Fruit fly (Drosophila melanogaster) whole organism, embryonic: ENCODE measurements around the gene tipE.

Source experiments
- Abd-B ChIP-seq: fragments of 200-800 bp; sonication (Bioruptor generic); optimal IDR thresholded peaks from 2 replicates; lab custom pipeline; 2018; ENCODE audit warnings: missing biosample characterization, mild to moderate bottlenecking, missing genetic modification characterization, moderate library complexity
- Blimp-1 ChIP-seq: fragments of 200-800 bp; sonication (Bioruptor generic); optimal IDR thresholded peaks from 3 replicates; lab custom pipeline; 2018; ENCODE audit warnings: missing biosample characterization, missing genetic modification characterization, mild to moderate bottlenecking, moderate library complexity, missing genetic modification reagents
- CG11695 ChIP-seq: fragments of 200-800 bp; sonication (Bioruptor generic); IDR thresholded peaks from 3 replicates; pipeline ENCODE4 v1.3.6; 2022; ENCODE audit warnings: missing biosample characterization, missing genetic modification characterization
- CG1233 ChIP-seq: fragments of 200-800 bp; sonication (Bioruptor generic); optimal IDR thresholded peaks from 4 replicates; lab custom pipeline; 2018; ENCODE audit warnings: missing biosample characterization, mild to moderate bottlenecking, missing genetic modification characterization
- CG15479 ChIP-seq: fragments of 200-800 bp; sonication (Bioruptor generic); optimal IDR thresholded peaks from 3 replicates; lab custom pipeline; 2019; ENCODE audit warnings: missing biosample characterization, mild to moderate bottlenecking, missing genetic modification characterization, moderate library complexity
- CG17328 ChIP-seq: fragments of 200-800 bp; sonication (Bioruptor generic); IDR thresholded peaks from 2 replicates; pipeline ENCODE4 v1.3.6; 2022; ENCODE audit warnings: missing biosample characterization, missing genetic modification characterization
- CG18764 ChIP-seq: fragments of 200-800 bp; sonication (Bioruptor generic); optimal IDR thresholded peaks from 3 replicates; lab custom pipeline; 2016; ENCODE audit warnings: missing biosample characterization, missing genetic modification characterization
- CG2678 ChIP-seq: fragments of 200-800 bp; sonication (Bioruptor generic); optimal IDR thresholded peaks from 3 replicates; lab custom pipeline; 2019; ENCODE audit warnings: missing biosample characterization, mild to moderate bottlenecking, missing genetic modification characterization, moderate library complexity
- CG3281 ChIP-seq: fragments of 200-800 bp; sonication (Bioruptor generic); optimal IDR thresholded peaks from 3 replicates; lab custom pipeline; 2017; ENCODE audit warnings: missing biosample characterization, mild to moderate bottlenecking, missing genetic modification characterization
- CG4820 ChIP-seq: fragments of 200-800 bp; sonication (Bioruptor generic); optimal IDR thresholded peaks from 3 replicates; lab custom pipeline; 2016; ENCODE audit warnings: missing biosample characterization, missing genetic modification characterization
- CG7271 ChIP-seq: fragments of 200-800 bp; sonication (Bioruptor generic); optimal IDR thresholded peaks from 2 replicates; lab custom pipeline; 2018; ENCODE audit warnings: missing biosample characterization, mild to moderate bottlenecking, missing genetic modification characterization, moderate library complexity
- CG8290 ChIP-seq, 3 experiments: fragments of 200-800 bp; sonication (Bioruptor generic); optimal IDR thresholded peaks; 2 replicates each; lab custom pipeline; 2016 to 2019; ENCODE audit warnings: missing biosample characterization in 3 of 3, missing genetic modification characterization in 3 of 3, mild to moderate bottlenecking in 2 of 3, moderate library complexity in 1 of 3
- CG8478 ChIP-seq: fragments of >200 bp; optimal IDR thresholded peaks from 2 replicates; lab custom pipeline; 2018
- Dad ChIP-seq: fragments of 200-800 bp; sonication (Bioruptor generic); optimal IDR thresholded peaks from 3 replicates; lab custom pipeline; 2016; ENCODE audit warnings: missing biosample characterization, missing genetic modification characterization
- Deaf1 ChIP-seq: fragments of 200-800 bp; optimal IDR thresholded peaks from 3 replicates; lab custom pipeline; 2019; ENCODE audit warnings: missing biosample characterization, mild to moderate bottlenecking, missing genetic modification characterization, moderate library complexity
- Dip2 ChIP-seq: fragments of 200-800 bp; sonication (Bioruptor generic); IDR thresholded peaks from 2 replicates; pipeline ENCODE4 v1.3.6; 2022; ENCODE audit warnings: missing biosample characterization, missing genetic modification characterization
- GATAe ChIP-seq: fragments of 200-800 bp; sonication (Bioruptor generic); conservative IDR thresholded peaks from 2 replicates; pipeline ENCODE4 v1.3.6; 2022; ENCODE audit warnings: missing biosample characterization, missing genetic modification characterization
- Hand ChIP-seq: fragments of 200-800 bp; sonication (Bioruptor generic); optimal IDR thresholded peaks from 2 replicates; lab custom pipeline; 2017; ENCODE audit warnings: mild to moderate bottlenecking, missing biosample characterization, missing genetic modification reagents, missing genetic modification characterization
- Hey ChIP-seq: fragments of 200-800 bp; sonication (Bioruptor generic); optimal IDR thresholded peaks from 3 replicates; lab custom pipeline; 2018; ENCODE audit warnings: missing biosample characterization, mild to moderate bottlenecking, missing genetic modification characterization
- Hr78 ChIP-seq, 2 experiments: fragments of 200-800 bp in 1 of 2; fragments of >200 bp in 1 of 2; sonication (Bioruptor generic) in 1 of 2; optimal IDR thresholded peaks; 2 replicates each; lab custom pipeline; 2017 to 2019; ENCODE audit warnings: missing biosample characterization in 2 of 2, missing genetic modification characterization in 2 of 2, mild to moderate bottlenecking in 1 of 2, moderate library complexity in 1 of 2
- Jarid2 ChIP-seq: fragments of 200-800 bp; sonication (Bioruptor generic); optimal IDR thresholded peaks from 3 replicates; lab custom pipeline; 2017; ENCODE audit warnings: mild to moderate bottlenecking, missing biosample characterization, missing genetic modification reagents, missing genetic modification characterization
- Kr ChIP-seq: fragments of 200-800 bp; sonication (Bioruptor generic); optimal IDR thresholded peaks from 2 replicates; lab custom pipeline; 2017; ENCODE audit warnings: missing biosample characterization, mild to moderate bottlenecking, missing genetic modification characterization
- Med ChIP-seq: fragments of 200-800 bp; sonication (Bioruptor generic); peaks from one replicate; lab custom pipeline; 2016; ENCODE audit warnings: missing biosample characterization, missing genetic modification characterization, mild to moderate bottlenecking, inconsistent platforms, moderate library complexity
- Nf-YB ChIP-seq: fragments of 200-800 bp; sonication (Bioruptor generic); optimal IDR thresholded peaks from 3 replicates; lab custom pipeline; 2019; ENCODE audit warnings: missing biosample characterization, mild to moderate bottlenecking, missing genetic modification characterization, moderate library complexity
- Side ChIP-seq: fragments of 200-800 bp; sonication (Bioruptor generic); optimal IDR thresholded peaks from 2 replicates; lab custom pipeline; 2016; ENCODE audit warnings: missing biosample characterization, missing genetic modification characterization
- Sox102F ChIP-seq: fragments of 200-800 bp; sonication (Bioruptor generic); optimal IDR thresholded peaks from 2 replicates; lab custom pipeline; 2018; ENCODE audit warnings: missing biosample characterization, mild to moderate bottlenecking, missing genetic modification characterization, moderate library complexity
- Trl ChIP-seq, 3 experiments: fragments of >200 bp in 2 of 3; fragments of 200-800 bp in 1 of 3; sonication (Bioruptor generic) in 1 of 3; optimal IDR thresholded peaks; 2 replicates in 1 of 3; 3 replicates in 2 of 3; lab custom pipeline; 2016 to 2017; ENCODE audit warnings: missing biosample characterization in 1 of 3, missing genetic modification characterization in 1 of 3
- Usf ChIP-seq: fragments of 200-800 bp; sonication (Bioruptor generic); optimal IDR thresholded peaks from 2 replicates; lab custom pipeline; 2017; ENCODE audit warnings: missing genotype, missing biosample characterization, missing genetic modification characterization
- az2 ChIP-seq: fragments of 200-800 bp; sonication (Bioruptor generic); optimal IDR thresholded peaks from 3 replicates; lab custom pipeline; 2016; ENCODE audit warnings: missing biosample characterization, missing genetic modification characterization
- cad ChIP-seq: fragments of >200 bp; optimal IDR thresholded peaks from 2 replicates; lab custom pipeline; 2017; ENCODE audit warnings: missing biosample characterization, missing genetic modification characterization
- ci ChIP-seq: fragments of 200-800 bp; sonication (Bioruptor generic); IDR thresholded peaks from 3 replicates; pipeline ENCODE4 v1.3.6; 2022; ENCODE audit warnings: missing biosample characterization, missing genetic modification characterization
- danr ChIP-seq: fragments of 200-800 bp; sonication (Bioruptor generic); IDR thresholded peaks from 2 replicates; pipeline ENCODE4 v1.3.6; 2022; ENCODE audit warnings: missing biosample characterization, missing genetic modification characterization
- dati ChIP-seq: fragments of 200-800 bp; sonication (Bioruptor generic); IDR thresholded peaks from 2 replicates; pipeline ENCODE4 v1.3.6; 2022; ENCODE audit warnings: missing biosample characterization, missing genetic modification characterization
- disco-r ChIP-seq: fragments of 200-800 bp; sonication (Bioruptor generic); optimal IDR thresholded peaks from 2 replicates; lab custom pipeline; 2016; ENCODE audit warnings: missing biosample characterization, missing genetic modification characterization
- eve ChIP-seq, 2 experiments: fragments of >200 bp; optimal IDR thresholded peaks; 2 replicates each; lab custom pipeline; 2017; ENCODE audit warnings: missing biosample characterization in 2 of 2, missing genetic modification characterization in 2 of 2
- exex ChIP-seq: fragments of 200-800 bp; sonication (Bioruptor generic); optimal IDR thresholded peaks from 4 replicates; lab custom pipeline; 2018; ENCODE audit warnings: missing biosample characterization, mild to moderate bottlenecking, missing genetic modification characterization, moderate library complexity
- gcm2 ChIP-seq: fragments of 200-800 bp; sonication (Bioruptor generic); optimal IDR thresholded peaks from 2 replicates; lab custom pipeline; 2016; ENCODE audit warnings: missing biosample characterization, missing genetic modification characterization
- ken ChIP-seq: fragments of 200-800 bp; sonication (Bioruptor generic); IDR thresholded peaks from 3 replicates; pipeline ENCODE4 v1.3.6; 2022; ENCODE audit warnings: missing biosample characterization, missing genetic modification characterization
- pan ChIP-seq, 4 experiments: fragments of >200 bp in 3 of 4; fragments of 200-800 bp in 1 of 4; sonication (Bioruptor generic) in 1 of 4; optimal IDR thresholded peaks in 3 of 4; IDR thresholded peaks in 1 of 4; 2 replicates each; pipeline versions ENCODE4 v1.3.6 to Lab custom; 2017 to 2022; ENCODE audit warnings: missing biosample characterization in 2 of 4, missing genetic modification characterization in 2 of 4, mixed read lengths in 1 of 4
- pita ChIP-seq: fragments of 200-800 bp; sonication (Bioruptor generic); optimal IDR thresholded peaks from 2 replicates; lab custom pipeline; 2017; ENCODE audit warnings: missing biosample characterization, mild to moderate bottlenecking, missing genetic modification characterization
- pzg ChIP-seq: fragments of 200-800 bp; sonication (Bioruptor generic); optimal IDR thresholded peaks from 3 replicates; lab custom pipeline; 2018; ENCODE audit warnings: missing biosample characterization, mild to moderate bottlenecking, missing genetic modification characterization, moderate library complexity
- ranshi ChIP-seq: fragments of 200-800 bp; sonication (Bioruptor generic); IDR thresholded peaks from 2 replicates; pipeline ENCODE4 v1.3.6; 2022; ENCODE audit warnings: missing biosample characterization, missing genetic modification characterization
- run ChIP-seq: fragments of 200-800 bp; sonication (Bioruptor generic); optimal IDR thresholded peaks from 3 replicates; lab custom pipeline; 2018; ENCODE audit warnings: missing biosample characterization, mild to moderate bottlenecking, missing genetic modification characterization
- tll ChIP-seq, 2 experiments: fragments of 200-800 bp in 1 of 2; fragments of >200 bp in 1 of 2; sonication (Bioruptor generic) in 1 of 2; optimal IDR thresholded peaks; 2 replicates each; lab custom pipeline; 2017 to 2019; ENCODE audit warnings: missing biosample characterization in 2 of 2, missing genetic modification characterization in 2 of 2, mild to moderate bottlenecking in 1 of 2, moderate library complexity in 1 of 2
- trh ChIP-seq: fragments of 200-800 bp; sonication (Bioruptor generic); optimal IDR thresholded peaks from 2 replicates; lab custom pipeline; 2016; ENCODE audit warnings: missing biosample characterization, missing genetic modification characterization
- vvl ChIP-seq: fragments of 200-800 bp; sonication (Bioruptor generic); IDR thresholded peaks from 2 replicates; pipeline ENCODE4 v1.3.6; 2022; ENCODE audit warnings: missing biosample characterization, missing genetic modification characterization
- yki ChIP-seq: fragments of >200 bp; optimal IDR thresholded peaks from 3 replicates; lab custom pipeline; 2018
- z ChIP-seq: fragments of 200-800 bp; sonication (Bioruptor generic); IDR thresholded peaks from 3 replicates; pipeline ENCODE4 v1.3.6; 2022; ENCODE audit warnings: missing biosample characterization, missing genetic modification characterization
- zfh2 ChIP-seq: fragments of 200-800 bp; sonication (Bioruptor generic); optimal IDR thresholded peaks from 2 replicates; lab custom pipeline; 2016; ENCODE audit warnings: missing biosample characterization, missing genetic modification characterization

The tipE gene

dm6 chr3L:4160926-4161325 lies 27.4 kb upstream of the tipE start, which contains the start of gene nab (continued):
- peak; percentile 56 for TF ChIP-seq Kr (GFP tag; lab: Kevin White, UChicago)
- peak; percentile 58 for TF ChIP-seq Nf-YB (GFP tag; lab: Kevin White, UChicago)
- TF ChIP-seq dati, result no peak
- no peak for TF ChIP-seq pita (GFP tag; lab: Kevin White, UChicago)
- TF ChIP-seq CG7271 (tag; lab: Kevin White, UChicago), result peak; percentile 38
- TF ChIP-seq gcm2 (GFP tag; lab: Kevin White, UChicago), result no peak
- no peak for TF ChIP-seq CG8290 (GFP tag; optimal IDR thresholded peaks at IDR 0.05; lab: Kevin White, UChicago)
- no peak for TF ChIP-seq CG8290 (tag; optimal IDR thresholded peaks at IDR 0.05; lab: Kevin White, UChicago)
- no peak for TF ChIP-seq CG18764 (GFP tag; lab: Kevin White, UChicago)
- peak; percentile 0 for TF ChIP-seq Jarid2 (GFP tag; lab: Kevin White, UChicago)
- TF ChIP-seq exex (tag; lab: Kevin White, UChicago), result no peak
- no peak for TF ChIP-seq eve (GFP tag; optimal IDR thresholded peaks at IDR 0.05; lab: Kevin White, UChicago)
- no peak for TF ChIP-seq az2 (GFP tag; lab: Kevin White, UChicago)
- TF ChIP-seq Abd-B (GFP tag; lab: Kevin White, UChicago), result no peak
- no peak for TF ChIP-seq zfh2 (GFP tag; lab: Kevin White, UChicago)
- TF ChIP-seq disco-r, result no peak
- TF ChIP-seq z (GFP tag; lab: Robert Waterston, UW), result peak; percentile 95
- TF ChIP-seq Deaf1 (tag; lab: Kevin White, UChicago), result peak; percentile 92
- TF ChIP-seq CG17328 (GFP tag; lab: Robert Waterston, UW), result 0 out of 2 replicates have a peak, but pooled peaks have one; percentile 7
- no peak for TF ChIP-seq CG8478
- TF ChIP-seq Hr78 (GFP tag; optimal IDR thresholded peaks at IDR 0.05; lab: Kevin White, UChicago), result no peak
- no peak for TF ChIP-seq Side (GFP tag; lab: Kevin White, UChicago)
- no peak for TF ChIP-seq CG3281 (GFP tag; lab: Kevin White, UChicago)
- no peak for TF ChIP-seq vvl (GFP tag; lab: Robert Waterston, UW)
- TF ChIP-seq CG4820 (GFP tag; lab: Kevin White, UChicago), result no peak
- no peak for TF ChIP-seq trh (GFP tag; lab: Kevin White, UChicago)
- TF ChIP-seq Sox102F (GFP tag; lab: Kevin White, UChicago), result no peak
- no peak for TF ChIP-seq CG1233 (GFP tag; lab: Kevin White, UChicago)

- no peak for TF ChIP-seq pan (optimal IDR thresholded peaks at IDR 0.05; lab: Kevin White, UChicago)
- no peak for TF ChIP-seq pan (GFP tag; optimal IDR thresholded peaks at IDR 0.05 in 1 of 2, IDR thresholded peaks at IDR 0.05 in 1 of 2)
- no peak for TF ChIP-seq CG11695 (GFP tag; lab: Robert Waterston, UW)
- no peak for TF ChIP-seq pzg (GFP tag; lab: Kevin White, UChicago)
- TF ChIP-seq tll (GFP tag; optimal IDR thresholded peaks at IDR 0.05; lab: Kevin White, UChicago), result peak in 1 of 2 experiments; percentile 40
- TF ChIP-seq ci, result 0 out of 3 replicates have a peak, but pooled peaks have one; percentile 16
- TF ChIP-seq Med, result peak; percentile 43
- 0 out of 3 replicates have a peak, but pooled peaks have one; percentile 35 for TF ChIP-seq ken (GFP tag; lab: Robert Waterston, UW)
- TF ChIP-seq ranshi (GFP tag; lab: Robert Waterston, UW), result no peak
- TF ChIP-seq danr (GFP tag; lab: Robert Waterston, UW), result no peak
- no peak for TF ChIP-seq yki (lab: Kevin White, UChicago)
- TF ChIP-seq Trl (optimal IDR thresholded peaks at IDR 0.05; lab: Kevin White, UChicago), result peak in 1 of 2 experiments; percentile 41
- no peak for TF ChIP-seq Trl (GFP tag; optimal IDR thresholded peaks at IDR 0.05; lab: Kevin White, UChicago)
- TF ChIP-seq CG15479 (GFP tag; lab: Kevin White, UChicago), result peak; percentile 57
- peak; percentile 93 for TF ChIP-seq cad (GFP tag; lab: Kevin White, UChicago)
- TF ChIP-seq GATAe, result no peak
- TF ChIP-seq Dad (GFP tag; lab: Kevin White, UChicago), result no peak
- peak; percentile 32 for TF ChIP-seq Blimp-1 (GFP tag; lab: Kevin White, UChicago)
- TF ChIP-seq Hand (GFP tag; lab: Kevin White, UChicago), result no peak
- TF ChIP-seq Dip2, result no peak
- TF ChIP-seq zfh2 (GFP tag; lab: Kevin White, UChicago), result no peak
- no peak for TF ChIP-seq Usf (GFP tag; lab: Kevin White, UChicago)
- TF ChIP-seq Hey (tag; lab: Kevin White, UChicago), result no peak
- TF ChIP-seq CG2678 (tag; lab: Kevin White, UChicago), result no peak
- TF ChIP-seq run (tag; lab: Kevin White, UChicago), result no peak
Measured at dm6 chr3L:4167353-4167842, 20.9 kb upstream of the tipE start, which contains the start of gene mas. Gene mas (minus strand): TSS chr3L:4167464.
